Worm (Caenorhabditis elegans) whole organism, L3 larva: ENCODE results near the gene F28F8.7.

Experiments used
- hmg-11 ChIP-seq: sonication (generic microtip); optimal IDR thresholded peaks from 2 replicates; lab custom pipeline; 2016; ENCODE audit warnings: missing genetic modification characterization, missing compliant biosample characterization
- zag-1 ChIP-seq: fragments of 150-350 bp; optimal IDR thresholded peaks from 2 replicates; lab custom pipeline; 2014; ENCODE audit warnings: missing biosample characterization, missing genetic modification characterization

- TF ChIP-seq zag-1 (tag; lab: Kevin White, UChicago), result no peak
- TF ChIP-seq hmg-11 (tag; lab: Kevin White, UChicago), result no peak
Observed at ce11 chrV:15571006-15571526, 19.4 kb downstream of the F28F8.7 start, which contains the start of gene fbxa-95.
